Worm (Caenorhabditis elegans) whole organism, late embryonic: ENCODE measurements around the gene sumv-1.
A peak's percentile ranks its signal among the peaks of the same experiment; 100 is the strongest.

Source experiments
- C08G9.2 ChIP-seq: sonication (generic microtip); optimal IDR thresholded peaks from 2 replicates; lab custom pipeline; 2016; ENCODE audit warnings: mild to moderate bottlenecking, missing genetic modification characterization, moderate library complexity, missing compliant biosample characterization
- C38D4.7 ChIP-seq: fragments of 200-800 bp; sonication (Bioruptor generic); optimal IDR thresholded peaks from 2 replicates; lab custom pipeline; 2018; ENCODE audit warnings: mild to moderate bottlenecking, missing genetic modification characterization, moderate library complexity, missing compliant biosample characterization
- F13H6.1 ChIP-seq: sonication (generic microtip); optimal IDR thresholded peaks from 2 replicates; lab custom pipeline; 2016; ENCODE audit warnings: missing genetic modification characterization, missing compliant biosample characterization
- K02D7.2 ChIP-seq: sonication (generic microtip); optimal IDR thresholded peaks from 2 replicates; lab custom pipeline; 2017; ENCODE audit warnings: mild to moderate bottlenecking, missing genetic modification characterization, missing compliant biosample characterization
- K09A11.1 ChIP-seq: sonication (generic microtip); optimal IDR thresholded peaks from 2 replicates; lab custom pipeline; 2017; ENCODE audit warnings: antibody characterized with exemption, mild to moderate bottlenecking, missing genetic modification characterization, missing compliant biosample characterization; ENCODE audit not compliant: insufficient read depth
- Y22D7AL.16 ChIP-seq: sonication (generic microtip); optimal IDR thresholded peaks from 2 replicates; lab custom pipeline; 2016; ENCODE audit warnings: missing genetic modification characterization, missing compliant biosample characterization
- ahr-1 ChIP-seq: sonication (generic microtip); optimal IDR thresholded peaks from 2 replicates; lab custom pipeline; 2016; ENCODE audit warnings: missing genetic modification characterization, missing compliant biosample characterization
- ama-1 ChIP-seq: fragments of 150-350 bp; optimal IDR thresholded peaks from 2 replicates; lab custom pipeline; 2014
- ceh-18 ChIP-seq: sonication (generic microtip); optimal IDR thresholded peaks from 2 replicates; lab custom pipeline; 2016; ENCODE audit warnings: missing genetic modification characterization, missing compliant biosample characterization
- ceh-19 ChIP-seq: fragments of 200-800 bp; sonication (Bioruptor generic); optimal IDR thresholded peaks from 2 replicates; lab custom pipeline; 2018; ENCODE audit warnings: mild to moderate bottlenecking, missing genetic modification characterization, missing compliant biosample characterization
- ceh-2 ChIP-seq: sonication (generic microtip); optimal IDR thresholded peaks from 2 replicates; lab custom pipeline; 2016; ENCODE audit warnings: missing genotype, missing genetic modification characterization, missing compliant biosample characterization
- ceh-22 ChIP-seq: sonication (generic microtip); optimal IDR thresholded peaks from 2 replicates; lab custom pipeline; 2017; ENCODE audit warnings: missing biosample characterization, missing genetic modification characterization
- ceh-24 ChIP-seq: sonication (generic microtip); optimal IDR thresholded peaks from 2 replicates; lab custom pipeline; 2016; ENCODE audit warnings: mild to moderate bottlenecking, missing genetic modification characterization, missing compliant biosample characterization
- ceh-45 ChIP-seq: fragments of 200-800 bp; sonication (Bioruptor generic); IDR thresholded peaks from 2 replicates; pipeline ENCODE4 v1.3.6; 2022; ENCODE audit warnings: missing genetic modification reagents, missing genetic modification characterization, missing compliant biosample characterization
- ceh-9 ChIP-seq: sonication (generic microtip); optimal IDR thresholded peaks from 2 replicates; lab custom pipeline; 2016; ENCODE audit warnings: mild to moderate bottlenecking, missing genetic modification characterization, inconsistent platforms, missing compliant biosample characterization
- che-1 ChIP-seq: sonication (generic microtip); optimal IDR thresholded peaks from 2 replicates; lab custom pipeline; 2016; ENCODE audit warnings: mild to moderate bottlenecking, missing genetic modification characterization, missing compliant biosample characterization
- dmd-4 ChIP-seq: sonication (generic microtip); optimal IDR thresholded peaks from 2 replicates; lab custom pipeline; 2016; ENCODE audit warnings: borderline replicate concordance, missing genetic modification characterization, missing compliant biosample characterization
- dve-1 ChIP-seq: sonication (generic microtip); optimal IDR thresholded peaks from 2 replicates; lab custom pipeline; 2017; ENCODE audit warnings: antibody characterized with exemption, mild to moderate bottlenecking, missing genetic modification characterization, missing compliant biosample characterization
- elt-4 ChIP-seq: sonication (generic microtip); optimal IDR thresholded peaks from 2 replicates; lab custom pipeline; 2016; ENCODE audit warnings: missing genetic modification characterization, missing compliant biosample characterization
- ets-4 ChIP-seq: sonication (generic microtip); optimal IDR thresholded peaks from 2 replicates; lab custom pipeline; 2016; ENCODE audit warnings: missing genetic modification characterization, missing compliant biosample characterization
- fax-1 ChIP-seq: sonication (generic microtip); optimal IDR thresholded peaks from 2 replicates; lab custom pipeline; 2016; ENCODE audit warnings: missing genotype, missing genetic modification characterization, missing compliant biosample characterization
- fkh-10 ChIP-seq: fragments of 150-350 bp; optimal IDR thresholded peaks from 2 replicates; lab custom pipeline; 2014; ENCODE audit warnings: missing biosample characterization, missing genetic modification reagents, missing genetic modification characterization
- hlh-15 ChIP-seq: sonication (generic microtip); optimal IDR thresholded peaks from 2 replicates; lab custom pipeline; 2016; ENCODE audit warnings: missing genetic modification characterization, missing compliant biosample characterization
- lim-6 ChIP-seq: sonication (generic microtip); optimal IDR thresholded peaks from 2 replicates; lab custom pipeline; 2016; ENCODE audit warnings: missing genetic modification characterization, missing compliant biosample characterization
- lin-11 ChIP-seq: fragments of 200-800 bp; sonication (Bioruptor generic); optimal IDR thresholded peaks from 2 replicates; lab custom pipeline; 2018; ENCODE audit warnings: mild to moderate bottlenecking, missing genetic modification characterization, missing compliant biosample characterization
- madf-2 ChIP-seq: sonication (generic microtip); optimal IDR thresholded peaks from 2 replicates; lab custom pipeline; 2017; ENCODE audit warnings: missing genetic modification characterization, missing compliant biosample characterization
- mec-3 ChIP-seq: sonication (generic microtip); optimal IDR thresholded peaks from 2 replicates; lab custom pipeline; 2016; ENCODE audit warnings: borderline replicate concordance, missing genetic modification characterization, missing compliant biosample characterization
- nhr-11 ChIP-seq: fragments of 150-350 bp; optimal IDR thresholded peaks from 2 replicates; lab custom pipeline; 2014; ENCODE audit warnings: missing biosample characterization, missing genetic modification characterization
- nhr-232 ChIP-seq: sonication (generic microtip); optimal IDR thresholded peaks from 2 replicates; lab custom pipeline; 2016; ENCODE audit warnings: missing genetic modification characterization, missing compliant biosample characterization
- pag-3 ChIP-seq: sonication (generic microtip); optimal IDR thresholded peaks from 2 replicates; lab custom pipeline; 2016; ENCODE audit warnings: missing compliant biosample characterization, missing genetic modification characterization, borderline replicate concordance
- pha-4 ChIP-seq: fragments of 150-350 bp; optimal IDR thresholded peaks from 2 replicates; lab custom pipeline; 2018; ENCODE audit warnings: missing biosample characterization, missing genetic modification reagents, missing genetic modification characterization
- pros-1 ChIP-seq: fragments of 150-350 bp; optimal IDR thresholded peaks from 2 replicates; lab custom pipeline; 2014; ENCODE audit warnings: missing biosample characterization, missing genetic modification reagents, missing genetic modification characterization
- sox-4 ChIP-seq: sonication (generic microtip); optimal IDR thresholded peaks from 2 replicates; lab custom pipeline; 2017; ENCODE audit warnings: mild to moderate bottlenecking, missing genetic modification characterization, inconsistent platforms, missing compliant biosample characterization
- tbx-2 ChIP-seq: sonication (generic microtip); optimal IDR thresholded peaks from 2 replicates; lab custom pipeline; 2016; ENCODE audit warnings: missing genetic modification characterization, missing compliant biosample characterization
- unc-3 ChIP-seq, 2 experiments: fragments of 200-800 bp in 1 of 2; sonication (Bioruptor generic) in 1 of 2; sonication (generic microtip) in 1 of 2; conservative IDR thresholded peaks in 1 of 2; optimal IDR thresholded peaks in 1 of 2; 2 replicates each; pipeline versions ENCODE4 v1.3.6 to Lab custom; 2016 to 2022; ENCODE audit warnings: missing compliant biosample characterization in 2 of 2, missing genetic modification characterization in 2 of 2, missing genetic modification reagents in 1 of 2
- unc-42 ChIP-seq: sonication (generic microtip); optimal IDR thresholded peaks from 2 replicates; lab custom pipeline; 2016; ENCODE audit warnings: missing genotype, missing genetic modification characterization, missing compliant biosample characterization
- unc-86 ChIP-seq: sonication (generic microtip); optimal IDR thresholded peaks from 2 replicates; lab custom pipeline; 2016; ENCODE audit warnings: missing genetic modification characterization, missing compliant biosample characterization
- zip-5 ChIP-seq: sonication (generic microtip); optimal IDR thresholded peaks from 2 replicates; lab custom pipeline; 2016; ENCODE audit warnings: missing genetic modification characterization, missing compliant biosample characterization

The sumv-1 gene

DNA sequence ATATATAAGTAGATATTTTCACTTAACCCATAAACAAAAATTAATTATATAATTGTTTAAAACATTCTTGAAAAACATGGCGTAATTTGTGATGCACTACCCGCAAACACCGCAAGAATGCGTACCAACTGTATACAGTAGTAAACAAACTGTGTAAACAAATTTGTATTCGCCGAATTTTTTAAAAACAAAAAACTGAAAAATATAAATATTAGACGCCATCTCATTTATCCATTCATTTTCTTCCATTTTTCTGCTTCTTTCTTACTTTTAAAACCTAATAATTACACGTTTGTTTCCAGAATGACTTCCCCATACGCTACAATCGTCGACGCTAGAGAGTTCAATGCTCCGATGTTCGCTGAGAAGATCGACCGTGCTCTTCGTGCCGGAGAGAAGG lies 28.7 kb downstream of the sumv-1 start, which contains the start of gene nex-1:
Gene nex-1, plus strand, starts transcription at position 301 of the 400 bp plus-strand sequence.
- TF ChIP-seq nhr-232 (tag; lab: Kevin White, UChicago) (no peak), lin-11 (tag; lab: Kevin White, UChicago) (no peak), unc-3 (GFP tag; conservative IDR thresholded peaks at IDR 0.05; lab: Robert Waterston, UW) (no peak), unc-3 (tag; optimal IDR thresholded peaks at IDR 0.05; lab: Kevin White, UChicago) (no peak), sox-4 (no peak), ets-4 (tag; lab: Kevin White, UChicago) (no peak), ahr-1 (tag; lab: Kevin White, UChicago) (no peak), ceh-18 (tag; lab: Kevin White, UChicago) (no peak), lim-6 (tag; lab: Kevin White, UChicago) (no peak), ceh-24 (tag; lab: Kevin White, UChicago) (no peak), tbx-2 (tag; lab: Kevin White, UChicago) (no peak), dve-1 (no peak), ceh-2 (tag; lab: Kevin White, UChicago) (no peak), dmd-4 (tag; lab: Kevin White, UChicago) (no peak)

DNA sequence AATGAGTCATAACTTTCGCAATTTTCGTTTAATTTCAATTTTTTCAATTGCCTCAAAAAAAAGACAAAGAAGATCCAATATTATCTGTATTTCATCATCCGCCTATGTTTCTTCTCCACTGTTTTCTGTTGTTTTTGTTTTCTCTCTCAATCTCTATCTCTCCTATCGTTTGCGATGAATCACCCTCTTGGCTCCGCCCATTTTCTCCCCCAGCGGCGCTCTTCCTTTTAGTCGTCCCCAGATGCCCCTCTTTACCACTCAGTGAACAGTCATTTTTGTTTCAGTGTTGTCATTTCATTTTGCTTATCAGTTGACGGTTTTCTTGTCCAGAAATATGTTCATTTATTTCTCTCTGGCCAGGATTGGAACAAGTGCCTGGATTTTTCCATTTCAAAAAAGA lies 29.1 kb downstream of the sumv-1 start:
- TF ChIP-seq pros-1 (tag; lab: Kevin White, UChicago) (no peak), ahr-1 (tag; lab: Kevin White, UChicago) (no peak), hlh-15 (tag; lab: Kevin White, UChicago) (no peak), madf-2 (tag; lab: Kevin White, UChicago) (no peak), unc-42 (tag; lab: Kevin White, UChicago) (no peak), ceh-18 (tag; lab: Kevin White, UChicago) (peak; percentile 12), ceh-2 (tag; lab: Kevin White, UChicago) (no peak), C08G9.2 (no peak)

- TF ChIP-seq mec-3 (tag; lab: Kevin White, UChicago), result no peak
- TF ChIP-seq unc-42 (tag; lab: Kevin White, UChicago), result no peak
- no peak for TF ChIP-seq pag-3 (tag; lab: Kevin White, UChicago)
- TF ChIP-seq ceh-45 (GFP tag; lab: Robert Waterston, UW), result no peak
- no peak for TF ChIP-seq ceh-19 (GFP tag; lab: Kevin White, UChicago)
- TF ChIP-seq ama-1 (lab: Kevin White, UChicago), result no peak
- TF ChIP-seq ceh-9 (tag; lab: Kevin White, UChicago), result no peak
- no peak for TF ChIP-seq ceh-22
- TF ChIP-seq zip-5 (tag; lab: Kevin White, UChicago), result no peak
- no peak for TF ChIP-seq F13H6.1 (tag; lab: Kevin White, UChicago)
- no peak for TF ChIP-seq ceh-2 (tag; lab: Kevin White, UChicago)
- no peak for TF ChIP-seq pros-1 (tag; lab: Kevin White, UChicago)
- no peak for TF ChIP-seq fax-1 (tag; lab: Kevin White, UChicago)
- TF ChIP-seq nhr-11 (tag; lab: Kevin White, UChicago), result no peak
- no peak for TF ChIP-seq ceh-24 (tag; lab: Kevin White, UChicago)
- no peak for TF ChIP-seq K02D7.2 (tag; lab: Kevin White, UChicago)
- TF ChIP-seq fkh-10 (GFP tag; lab: Kevin White, UChicago), result no peak
These were observed 31.2 kb downstream of the sumv-1 start for ce11 chrIII:5222777-5223176.

ce11 chrIII:5221820-5222219 lies 32.2 kb downstream of the sumv-1 start:
- TF ChIP-seq Y22D7AL.16 (tag; lab: Kevin White, UChicago), result no peak
- TF ChIP-seq C08G9.2, result no peak
- no peak for TF ChIP-seq lim-6 (tag; lab: Kevin White, UChicago)
- no peak for TF ChIP-seq pha-4 (tag; lab: Kevin White, UChicago)
- no peak for TF ChIP-seq che-1 (tag; lab: Kevin White, UChicago)
- TF ChIP-seq unc-86, result no peak
- TF ChIP-seq K09A11.1 (tag; lab: Kevin White, UChicago), result no peak
- no peak for TF ChIP-seq elt-4
- no peak for TF ChIP-seq madf-2 (tag; lab: Kevin White, UChicago)
- no peak for TF ChIP-seq dmd-4 (tag; lab: Kevin White, UChicago)
- TF ChIP-seq unc-42 (tag; lab: Kevin White, UChicago), result no peak
- TF ChIP-seq C38D4.7 (GFP tag; lab: Kevin White, UChicago), result no peak
- no peak for TF ChIP-seq K02D7.2 (tag; lab: Kevin White, UChicago)
